Fruit fly (Drosophila melanogaster) ovary, adult (tissue): Measurements from ENCODE around the gene CG43901.

ENCODE experiments used
- CG17801 ChIP-seq: fragments of 200-800 bp; optimal IDR thresholded peaks from 2 replicates; lab custom pipeline; 2019; ENCODE audit warnings: missing biosample characterization, mild to moderate bottlenecking, missing genetic modification characterization, moderate library complexity; ENCODE audit not compliant: partially characterized antibody

Gene CG43901

dm6 chrX:10899232-10899631, 6.3 kb upstream of the CG43901 start, which contains the start of gene CG1582:
Gene CG1582, minus strand, starts transcription at chrX:10899302.
- peak; percentile 64 for TF ChIP-seq CG17801 (GFP tag; lab: Kevin White, UChicago)

dm6 chrX:10899665-10900064, 5.9 kb upstream of the CG43901 start, which contains the start of gene CG15208:
Gene CG15208, plus strand, starts transcription at chrX:10899965.
- no peak for TF ChIP-seq CG17801 (GFP tag; lab: Kevin White, UChicago)

- TF ChIP-seq CG17801 (GFP tag; lab: Kevin White, UChicago), result peak; percentile 36
Observed at dm6 chrX:10905047-10905446, 520 bp upstream of the CG43901 start.

dm6 chrX:10906222-10906866, 777 bp downstream of the CG43901 start:
- no peak for TF ChIP-seq CG17801 (GFP tag; lab: Kevin White, UChicago)

dm6 chrX:10912585-10912984, 7.0 kb downstream of the CG43901 start:
- no peak for TF ChIP-seq CG17801 (GFP tag; lab: Kevin White, UChicago)

- TF ChIP-seq CG17801 (GFP tag; lab: Kevin White, UChicago), result no peak
Observed at dm6 chrX:10921665-10922064, 16.1 kb downstream of the CG43901 start.

dm6 chrX:10922178-10922577, 16.6 kb downstream of the CG43901 start:
- TF ChIP-seq CG17801 (GFP tag; lab: Kevin White, UChicago), result no peak

dm6 chrX:10923711-10924281, 18.2 kb downstream of the CG43901 start, which contains the start of gene v:
Gene v, plus strand, starts transcription at chrX:10923972.
- TF ChIP-seq CG17801 (GFP tag; lab: Kevin White, UChicago), result no peak

dm6 chrX:10926245-10926644, 20.7 kb downstream of the CG43901 start:
- no peak for TF ChIP-seq CG17801 (GFP tag; lab: Kevin White, UChicago)

dm6 chrX:10927110-10927509, 21.5 kb downstream of the CG43901 start, which contains the start of gene CG2145:
Gene CG2145, plus strand, starts transcription at chrX:10927399.
- TF ChIP-seq CG17801 (GFP tag; lab: Kevin White, UChicago), result peak; percentile 61

- TF ChIP-seq CG17801 (GFP tag; lab: Kevin White, UChicago), result no peak
Observed at dm6 chrX:10929613-10930012, 24.0 kb downstream of the CG43901 start.

dm6 chrX:10930553-10931092, 25.1 kb downstream of the CG43901 start, which contains the start of gene Myo10A:
Gene Myo10A, plus strand, starts transcription at chrX:10930840.
- TF ChIP-seq CG17801 (GFP tag; lab: Kevin White, UChicago), result no peak

- TF ChIP-seq CG17801 (GFP tag; lab: Kevin White, UChicago), result no peak
Observed at dm6 chrX:10931250-10931649, 25.7 kb downstream of the CG43901 start.

dm6 chrX:10932300-10932699, 26.7 kb downstream of the CG43901 start:
- TF ChIP-seq CG17801 (GFP tag; lab: Kevin White, UChicago), result no peak

- TF ChIP-seq CG17801 (GFP tag; lab: Kevin White, UChicago), result no peak
Observed at dm6 chrX:10933776-10934175, 28.2 kb downstream of the CG43901 start.

dm6 chrX:10935587-10935986, 30.0 kb downstream of the CG43901 start:
- TF ChIP-seq CG17801 (GFP tag; lab: Kevin White, UChicago), result no peak
